Fruit fly (Drosophila melanogaster) ovary, adult (tissue): ENCODE measurements around the gene vrs.
A peak's percentile ranks its signal among the peaks of the same experiment; 100 is the strongest.

ENCODE experiments used
- CG17801 ChIP-seq: fragments of 200-800 bp; optimal IDR thresholded peaks from 2 replicates; lab custom pipeline; 2019; ENCODE audit warnings: missing biosample characterization, mild to moderate bottlenecking, missing genetic modification characterization, moderate library complexity; ENCODE audit not compliant: partially characterized antibody

Gene vrs

DNA sequence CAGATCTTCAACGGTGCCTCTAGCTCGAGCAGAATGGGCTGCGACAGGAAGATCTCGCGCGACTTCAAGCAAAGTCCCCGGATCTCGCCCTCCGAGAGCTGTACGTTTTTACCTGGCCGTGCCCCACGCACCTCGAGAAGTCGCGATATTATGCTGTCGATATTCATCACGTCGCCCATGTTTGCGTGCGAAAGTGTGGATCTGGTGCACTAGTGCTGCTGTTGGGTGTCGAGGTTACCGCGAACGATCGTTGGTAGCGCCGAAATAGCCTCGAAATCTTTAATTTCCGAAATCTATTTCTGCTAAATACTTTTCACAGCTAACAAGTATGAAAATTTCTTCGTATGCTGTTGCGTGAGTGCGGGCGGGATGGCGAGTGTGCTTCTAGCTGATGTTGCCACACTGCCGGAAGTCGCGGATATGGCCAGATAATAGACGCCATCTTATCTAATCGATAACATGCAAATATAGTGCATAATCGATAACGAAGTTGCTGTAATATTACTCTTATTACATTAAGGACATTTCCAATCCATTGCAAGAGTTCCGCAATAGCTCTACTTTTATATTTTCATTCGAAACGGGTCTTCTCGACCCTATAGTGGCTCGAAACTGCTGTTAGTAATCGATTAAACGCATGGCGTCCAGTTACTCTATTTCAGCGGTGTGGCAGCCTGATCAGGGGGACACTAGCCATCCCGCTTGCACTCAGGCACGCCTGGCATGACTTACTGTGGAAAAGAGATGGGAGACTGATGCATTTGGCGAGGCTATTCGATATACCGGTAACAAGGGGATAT is 21.7 kb upstream of the vrs start, which contains the start of gene Pp1-87B:
Gene Pp1-87B, minus strand, starts transcription at position 408 of the 800 bp plus-strand sequence.
- no peak for TF ChIP-seq CG17801

DNA sequence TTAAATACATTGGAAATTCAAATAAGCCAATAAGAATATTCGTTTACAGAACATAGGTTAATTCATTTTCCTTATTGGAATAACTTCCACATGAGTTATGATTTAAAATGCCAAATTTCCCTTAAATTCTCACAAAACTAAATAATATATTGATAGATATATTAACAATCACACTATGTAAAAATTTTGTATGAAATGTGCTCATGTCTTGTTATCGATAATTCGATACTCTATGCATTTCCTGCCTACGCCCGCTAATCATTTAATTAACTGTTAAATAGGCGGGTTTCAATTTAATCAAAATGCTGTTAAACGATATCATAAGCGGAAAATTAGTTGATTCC is 21.2 kb upstream of the vrs start, which contains the start of gene NANS:
Gene NANS, plus strand, starts transcription at position 269 of the 344 bp plus-strand sequence.
- no peak for TF ChIP-seq CG17801

DNA sequence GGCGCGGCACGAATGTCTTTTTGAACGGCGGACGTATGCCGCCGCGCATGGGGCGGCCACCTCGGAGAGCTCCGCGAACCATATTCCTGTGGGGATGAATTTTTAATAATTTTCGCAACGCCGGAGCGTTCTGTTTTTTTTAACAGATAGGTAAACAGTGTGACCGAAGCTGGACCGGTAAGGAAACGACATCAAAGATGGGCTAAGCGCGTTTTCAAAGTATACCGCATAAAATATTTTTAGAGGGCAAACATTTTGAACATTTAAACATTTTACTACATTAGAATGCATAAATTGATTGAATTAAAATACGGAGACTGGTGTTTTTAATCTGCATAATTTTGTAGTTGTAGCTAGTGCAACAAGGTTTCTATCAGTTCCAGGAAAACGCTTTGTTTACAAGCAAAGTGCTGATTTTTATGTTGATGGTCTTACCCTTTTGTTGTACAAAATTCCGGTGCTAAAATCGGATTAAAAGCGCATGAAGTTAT is 18.3 kb upstream of the vrs start, which contains the start of the genes CG5641 and CG5245:
Gene CG5641, minus strand, starts transcription at position 163 of the 491 bp plus-strand sequence.
Gene CG5245, plus strand, starts transcription at position 441 of the 491 bp plus-strand sequence.
- TF ChIP-seq CG17801, result no peak

DNA sequence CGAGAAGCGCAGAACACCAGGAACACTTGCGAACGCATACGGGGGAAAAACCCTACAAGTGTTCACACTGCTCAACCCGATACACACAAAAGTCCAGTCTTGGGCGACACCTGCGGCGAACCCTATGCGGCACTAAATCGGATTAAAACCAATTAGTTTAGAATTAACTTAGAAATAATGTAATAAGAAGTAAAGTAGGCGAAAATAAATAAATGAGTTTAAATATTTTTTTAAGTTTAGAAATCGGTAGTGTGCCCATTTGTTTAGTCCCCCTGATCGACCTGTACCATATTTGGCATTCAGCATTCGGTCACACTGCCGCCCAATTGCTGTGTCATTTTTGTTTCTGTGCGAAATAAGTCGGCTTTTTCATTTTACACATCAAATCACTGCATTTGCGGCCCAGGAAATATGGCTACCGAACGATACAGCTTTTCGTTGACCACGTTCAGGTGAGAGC is 16.4 kb upstream of the vrs start, which contains the start of gene Prosalpha2:
Gene Prosalpha2, plus strand, starts transcription at position 292 of the 460 bp plus-strand sequence.
- TF ChIP-seq CG17801, result peak; percentile 21

DNA sequence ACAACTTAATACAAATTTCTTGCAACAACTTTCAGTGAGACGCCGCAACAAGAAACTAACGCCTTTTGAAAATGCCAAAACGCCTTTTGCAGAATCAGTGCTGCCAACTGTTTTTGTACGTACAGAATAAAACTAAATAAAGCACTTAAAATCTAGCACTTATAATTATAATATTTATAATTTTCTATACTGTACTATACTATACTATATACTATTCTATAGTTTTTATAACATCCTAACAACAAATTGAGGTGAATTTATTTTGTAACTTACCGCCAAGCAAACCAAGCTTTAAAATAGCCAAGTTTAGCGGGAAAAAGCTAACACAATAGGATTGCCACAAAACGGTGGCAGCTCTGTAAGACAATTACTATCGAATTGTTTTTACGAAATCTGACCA is 13.7 kb upstream of the vrs start, which contains the start of the genes Aos1 and Srlp:
Gene Aos1, minus strand, starts transcription at position 59 of the 400 bp plus-strand sequence.
Gene Srlp, plus strand, starts transcription at position 335 of the 400 bp plus-strand sequence.
- peak; percentile 52 for TF ChIP-seq CG17801

DNA sequence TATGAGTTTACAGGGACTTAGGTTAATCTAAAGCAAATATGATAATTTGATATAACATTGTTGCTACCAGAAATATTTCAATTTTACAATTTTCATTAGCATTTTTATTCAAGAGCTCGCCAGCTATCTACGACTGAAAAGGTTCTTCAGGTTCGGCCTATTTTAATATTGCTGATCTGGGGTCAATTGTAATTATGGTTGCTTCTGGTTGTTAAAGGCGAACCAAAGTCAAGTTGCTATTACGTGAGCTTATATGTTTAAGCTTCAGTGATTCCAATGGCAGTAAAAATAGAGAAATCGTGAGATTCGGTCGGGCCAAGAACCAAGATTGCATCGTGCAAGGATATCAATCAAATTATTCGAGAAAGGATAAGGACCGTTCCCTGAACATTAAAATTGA is 11.5 kb upstream of the vrs start, which contains the start of gene Desat2:
Gene Desat2, plus strand, starts transcription at position 301 of the 400 bp plus-strand sequence.
- no peak for TF ChIP-seq CG17801

DNA sequence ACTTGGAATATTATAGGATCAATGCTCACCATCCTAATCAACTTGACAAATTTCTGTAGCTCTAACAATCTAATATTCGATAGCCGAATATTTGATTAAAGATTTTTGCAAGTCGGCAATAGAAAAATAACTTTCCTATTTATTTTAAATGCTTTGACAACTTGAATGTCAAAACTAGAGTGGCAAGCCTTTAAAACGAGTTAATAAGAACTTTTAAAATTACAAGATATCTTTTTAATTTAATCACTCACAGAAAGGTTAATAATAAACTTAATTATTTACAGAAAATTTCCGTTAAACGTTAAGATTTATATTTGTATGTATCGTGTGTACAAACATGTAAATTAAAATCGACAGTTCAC is 8.4 kb upstream of the vrs start, which contains the start of the genes CG17207 and CG46427:
Gene CG17207, minus strand, starts transcription at position 101 of the 362 bp plus-strand sequence.
Gene CG46427, minus strand, starts transcription at position 101 of the 362 bp plus-strand sequence.
- no peak for TF ChIP-seq CG17801

DNA sequence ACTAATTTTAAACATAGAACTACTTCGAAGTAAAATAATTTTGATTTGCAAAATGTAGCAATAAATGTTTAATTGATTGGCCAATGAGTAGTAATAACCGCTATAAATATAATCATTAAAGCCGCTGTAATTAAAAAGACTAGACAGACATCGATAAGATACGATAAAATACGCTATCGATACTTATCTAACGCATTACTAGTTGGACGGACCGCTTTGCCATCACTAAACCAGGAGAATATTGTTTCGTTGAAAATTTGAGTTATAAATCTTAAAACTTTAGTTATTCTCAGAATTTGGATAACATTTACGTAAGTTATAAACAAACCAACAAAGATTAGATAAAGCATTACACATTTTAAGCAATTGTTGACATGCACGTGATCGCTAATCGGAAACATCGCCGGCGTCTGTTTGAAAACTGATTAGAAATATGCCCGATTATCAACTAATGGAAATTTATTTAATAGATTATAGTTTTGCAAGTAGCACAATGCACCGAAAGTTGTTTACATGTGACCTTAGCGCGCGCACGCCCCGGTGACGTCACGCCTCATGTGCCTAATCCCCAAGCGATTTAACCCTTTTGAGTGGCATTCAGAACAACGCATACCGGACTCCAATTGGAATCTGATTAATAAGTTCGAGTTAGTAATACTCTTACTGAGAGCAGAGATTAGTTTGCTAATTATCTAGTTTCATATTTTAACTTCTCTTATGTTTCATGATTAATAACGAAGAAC is 7.9 kb upstream of the vrs start, which contains the start of gene Desat1:
Gene Desat1, plus strand, starts transcription at position 200 of the 743 bp plus-strand sequence.
- peak; percentile 3 for TF ChIP-seq CG17801

DNA sequence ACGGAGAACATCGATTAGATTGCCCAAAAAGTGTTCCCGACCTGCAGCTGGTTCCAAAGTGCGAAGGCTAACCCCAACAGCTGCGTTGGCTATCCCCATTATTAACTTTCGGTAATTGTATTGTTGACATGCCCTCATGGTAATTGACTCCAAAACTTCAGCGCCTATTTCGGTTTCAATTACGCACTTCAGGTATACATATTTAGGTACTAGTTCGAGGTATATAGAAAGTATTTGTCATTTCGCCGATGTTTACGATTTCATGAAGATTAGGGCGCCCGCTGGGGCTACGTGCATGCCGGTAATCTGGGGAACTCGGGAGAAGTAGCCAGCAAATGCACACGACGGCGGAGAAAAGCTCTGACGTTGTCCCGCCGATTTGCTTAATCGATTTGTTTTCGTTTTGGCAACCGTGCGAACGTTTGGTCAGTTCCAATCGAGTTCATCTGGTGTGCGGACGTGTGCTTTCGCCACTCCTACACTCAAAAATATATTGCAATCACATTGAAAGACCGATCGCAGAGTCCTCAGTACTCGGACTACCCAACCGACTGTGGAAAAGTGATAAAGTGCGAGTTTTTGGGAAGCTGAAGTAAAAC is 6.3 kb upstream of the vrs start:
- no peak for TF ChIP-seq CG17801

DNA sequence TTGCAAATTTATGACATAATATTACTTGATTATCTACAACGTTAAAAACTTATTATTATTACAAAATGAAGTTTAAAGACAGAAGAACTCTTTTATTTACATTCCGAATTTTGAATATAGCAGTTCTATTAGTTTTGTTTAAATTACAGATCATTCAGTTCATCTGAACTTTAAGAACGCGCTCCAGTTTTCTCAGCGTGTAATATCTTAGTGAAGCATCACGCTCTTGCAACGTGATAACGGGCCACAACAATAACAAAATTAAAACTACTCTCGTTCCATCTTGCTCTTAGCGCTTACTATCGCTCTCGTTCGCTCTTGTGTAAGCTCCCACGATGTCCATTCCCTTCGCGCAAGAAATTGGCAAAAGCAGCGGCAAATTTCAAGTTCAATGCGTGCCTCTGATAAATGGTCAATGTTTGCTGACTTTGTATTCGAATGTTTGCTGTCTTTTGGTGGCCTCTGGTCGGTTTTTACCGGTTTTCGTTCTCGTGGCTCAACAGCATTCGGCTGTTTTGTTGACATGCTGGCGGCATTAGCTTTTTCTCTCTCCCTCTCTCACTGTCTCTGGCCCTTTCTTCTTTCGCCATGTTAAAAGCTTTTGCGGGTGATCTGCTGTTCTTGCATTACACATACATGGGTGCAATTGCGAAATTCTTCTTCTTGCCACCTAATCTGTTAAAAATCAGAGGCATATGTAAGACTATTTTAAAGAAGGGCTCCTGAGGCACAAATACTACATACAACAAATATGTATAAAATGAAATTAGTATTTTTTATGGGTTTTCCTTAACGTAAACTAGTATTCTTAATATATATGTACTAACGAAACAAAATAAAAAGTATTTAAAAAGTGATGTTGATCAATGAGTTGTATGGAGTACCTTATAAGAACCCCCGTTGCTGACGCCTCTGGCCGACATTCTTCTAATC is 4.6 kb upstream of the vrs start:
- TF ChIP-seq CG17801, result peak; percentile 87

DNA sequence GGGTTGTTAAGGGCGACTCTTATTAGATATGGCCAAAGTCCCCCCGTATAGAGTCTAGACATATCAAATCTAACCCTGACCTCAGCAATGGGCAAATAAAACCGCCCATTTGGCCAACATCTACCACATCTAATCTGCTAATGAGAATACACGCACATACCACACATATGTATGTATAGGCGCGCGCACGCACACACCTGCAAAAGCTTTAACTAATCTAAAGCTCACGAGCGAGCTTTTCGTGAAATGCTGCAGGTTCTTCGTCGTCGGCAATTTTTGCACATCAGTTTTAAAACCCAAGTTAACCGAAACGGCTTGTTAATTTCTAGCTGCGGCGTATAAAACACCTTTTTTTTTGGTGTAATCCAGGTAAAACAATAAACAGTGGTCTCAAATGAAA is 3.7 kb upstream of the vrs start:
- TF ChIP-seq CG17801, result no peak

DNA sequence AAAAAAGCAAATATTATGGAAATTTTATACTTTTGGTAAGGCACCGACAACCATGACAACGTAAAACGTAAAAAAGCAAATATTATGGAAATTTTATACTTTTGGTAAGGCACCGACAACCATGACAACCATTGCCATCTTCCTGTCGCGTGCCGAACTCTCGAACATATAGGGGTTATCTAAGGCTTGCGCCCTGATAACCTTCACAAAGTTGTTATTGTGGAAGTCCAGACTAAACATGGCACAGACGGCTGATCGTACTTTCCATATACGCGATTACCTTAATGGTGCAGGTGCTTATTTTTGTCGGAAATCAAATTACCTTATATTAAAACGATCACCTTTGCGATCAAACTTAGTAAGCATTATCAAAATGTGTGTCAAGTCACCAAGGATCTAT is 2.0 kb upstream of the vrs start:
- no peak for TF ChIP-seq CG17801

DNA sequence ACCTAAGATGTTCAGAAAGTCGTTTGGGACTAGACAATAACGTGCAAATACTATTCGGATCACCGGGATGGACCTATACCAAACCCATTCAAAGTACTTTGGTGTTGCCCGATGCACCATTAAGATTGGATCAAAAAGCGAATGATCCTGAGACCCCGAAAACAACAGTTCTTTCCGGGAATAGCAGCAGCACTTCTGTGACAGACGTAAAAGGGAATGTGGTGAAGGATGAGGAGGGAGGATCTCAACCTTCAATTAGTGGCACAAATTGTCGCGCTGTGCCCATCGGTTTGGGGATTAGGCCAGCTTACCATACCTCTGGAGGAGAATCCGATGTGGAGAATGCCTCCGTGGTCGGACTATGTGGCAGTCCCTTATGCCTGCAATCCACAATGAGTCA is 891 bp downstream of the vrs start:
- TF ChIP-seq CG17801, result no peak

DNA sequence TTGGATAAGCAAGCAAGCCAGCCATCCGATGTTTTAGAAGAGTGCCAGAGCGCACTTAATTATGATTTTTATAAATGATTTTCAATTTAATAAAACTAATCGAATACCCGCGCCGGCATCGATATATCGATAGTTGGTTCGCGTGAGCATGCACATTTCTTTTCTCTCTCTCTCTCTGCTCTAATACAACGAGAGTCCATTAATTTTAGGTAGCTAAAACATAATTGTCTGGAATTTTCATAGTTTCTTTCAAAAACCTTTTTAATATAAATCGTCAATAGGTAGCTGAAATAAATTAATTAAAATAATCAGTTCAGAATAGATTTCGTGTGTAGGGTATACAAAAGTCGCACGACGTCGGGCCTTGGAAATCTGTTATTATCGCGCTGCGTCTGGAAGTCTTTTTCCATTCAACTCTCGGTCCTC is 1.4 kb downstream of the vrs start, which contains the start of gene CG18549:
Gene CG18549, plus strand, starts transcription at position 408 of the 426 bp plus-strand sequence.
- TF ChIP-seq CG17801, result peak; percentile 100
